Fruit fly (Drosophila melanogaster) whole organism, embryonic: Measurements from ENCODE around the gene mRpL12.

Experiments
- BEAF-32 ChIP-seq: fragments of 200-800 bp; sonication (Bioruptor generic); optimal IDR thresholded peaks from 3 replicates; lab custom pipeline; 2017; ENCODE audit warnings: missing biosample characterization, missing genetic modification characterization, mild to moderate bottlenecking, moderate library complexity, missing genetic modification reagents
- Blimp-1 ChIP-seq: fragments of 200-800 bp; sonication (Bioruptor generic); optimal IDR thresholded peaks from 3 replicates; lab custom pipeline; 2018; ENCODE audit warnings: missing biosample characterization, missing genetic modification characterization, mild to moderate bottlenecking, moderate library complexity, missing genetic modification reagents
- CG10274 ChIP-seq: fragments of 200-800 bp; sonication (Bioruptor generic); optimal IDR thresholded peaks from 3 replicates; lab custom pipeline; 2017; ENCODE audit warnings: missing biosample characterization, mild to moderate bottlenecking, missing genetic modification characterization
- CG10979 ChIP-seq: fragments of 200-800 bp; sonication (Bioruptor generic); optimal IDR thresholded peaks from 2 replicates; lab custom pipeline; 2018; ENCODE audit warnings: missing biosample characterization, mild to moderate bottlenecking, missing genetic modification characterization, moderate library complexity
- CG11085 ChIP-seq: fragments of 200-800 bp; sonication (Bioruptor generic); IDR thresholded peaks from 2 replicates; pipeline ENCODE4 v1.3.6; 2022; ENCODE audit warnings: missing biosample characterization, missing genetic modification characterization
- CG12104 ChIP-seq: fragments of 200-800 bp; sonication (Bioruptor generic); optimal IDR thresholded peaks from 3 replicates; lab custom pipeline; 2016; ENCODE audit warnings: missing biosample characterization, missing genetic modification characterization
- CG12236 ChIP-seq: fragments of 200-800 bp; sonication (Bioruptor generic); optimal IDR thresholded peaks from 2 replicates; lab custom pipeline; 2016; ENCODE audit warnings: missing biosample characterization, missing genetic modification characterization
- CG1233 ChIP-seq: fragments of 200-800 bp; sonication (Bioruptor generic); optimal IDR thresholded peaks from 4 replicates; lab custom pipeline; 2018; ENCODE audit warnings: missing biosample characterization, mild to moderate bottlenecking, missing genetic modification characterization
- CG12659 ChIP-seq: fragments of 200-800 bp; sonication (Bioruptor generic); optimal IDR thresholded peaks from 3 replicates; lab custom pipeline; 2017; ENCODE audit warnings: mild to moderate bottlenecking, missing biosample characterization, missing genetic modification reagents, missing genetic modification characterization
- CG15514 ChIP-seq: fragments of 200-800 bp; sonication (Bioruptor generic); optimal IDR thresholded peaks from 3 replicates; lab custom pipeline; 2017; ENCODE audit warnings: missing biosample characterization, missing genetic modification characterization, mild to moderate bottlenecking, moderate library complexity, missing genetic modification reagents
- CG17359 ChIP-seq: fragments of 200-800 bp; sonication (Bioruptor generic); optimal IDR thresholded peaks from 3 replicates; lab custom pipeline; 2018; ENCODE audit warnings: missing biosample characterization, mild to moderate bottlenecking, missing genetic modification characterization, moderate library complexity
- CG2116 ChIP-seq: fragments of 200-800 bp; sonication (Bioruptor generic); optimal IDR thresholded peaks from 3 replicates; lab custom pipeline; 2018; ENCODE audit warnings: missing biosample characterization, mild to moderate bottlenecking, missing genetic modification characterization
- CG4360 ChIP-seq: fragments of 200-800 bp; sonication (Bioruptor generic); IDR thresholded peaks from 2 replicates; pipeline ENCODE4 v1.3.6; 2022; ENCODE audit warnings: missing biosample characterization, missing genetic modification characterization
- CG4617 ChIP-seq: fragments of 200-800 bp; sonication (Bioruptor generic); optimal IDR thresholded peaks from 3 replicates; lab custom pipeline; 2016; ENCODE audit warnings: missing biosample characterization, missing genetic modification characterization, borderline replicate concordance
- CG5180 ChIP-seq: fragments of 200-800 bp; sonication (Bioruptor generic); optimal IDR thresholded peaks from 3 replicates; lab custom pipeline; 2017; ENCODE audit warnings: missing biosample characterization, missing genetic modification characterization, mild to moderate bottlenecking, moderate library complexity, missing genetic modification reagents
- CG6654 ChIP-seq: fragments of 200-800 bp; sonication (Bioruptor generic); optimal IDR thresholded peaks from 2 replicates; lab custom pipeline; 2017; ENCODE audit warnings: missing biosample characterization, mild to moderate bottlenecking, missing genetic modification characterization
- CG6765 ChIP-seq: fragments of 200-800 bp; sonication (Bioruptor generic); optimal IDR thresholded peaks from 3 replicates; lab custom pipeline; 2017; ENCODE audit warnings: missing biosample characterization, mild to moderate bottlenecking, missing genetic modification characterization
- CG6791 ChIP-seq: fragments of 200-800 bp; sonication (Bioruptor generic); IDR thresholded peaks from 3 replicates; pipeline ENCODE4 v1.3.6; 2022; ENCODE audit warnings: missing biosample characterization, missing genetic modification characterization; ENCODE audit not compliant: partially characterized antibody
- CG7839 ChIP-seq: fragments of 200-800 bp; sonication (Bioruptor generic); optimal IDR thresholded peaks from 3 replicates; lab custom pipeline; 2018; ENCODE audit warnings: missing biosample characterization, mild to moderate bottlenecking, missing genetic modification characterization, moderate library complexity
- CG7928 ChIP-seq: fragments of 200-800 bp; sonication (Bioruptor generic); optimal IDR thresholded peaks from 2 replicates; lab custom pipeline; 2017; ENCODE audit warnings: missing biosample characterization, mild to moderate bottlenecking, missing genetic modification characterization
- CG7963 ChIP-seq: fragments of 200-800 bp; sonication (Bioruptor generic); IDR thresholded peaks from 3 replicates; pipeline ENCODE4 v1.3.6; 2022; ENCODE audit warnings: missing biosample characterization, missing genetic modification characterization; ENCODE audit not compliant: partially characterized antibody
- CG9797 ChIP-seq: fragments of 200-800 bp; sonication (Bioruptor generic); optimal IDR thresholded peaks from 3 replicates; lab custom pipeline; 2018; ENCODE audit warnings: missing biosample characterization, mild to moderate bottlenecking, missing genetic modification characterization
- CoRest ChIP-seq: fragments of 200-800 bp; sonication (Bioruptor generic); optimal IDR thresholded peaks from 3 replicates; lab custom pipeline; 2018; ENCODE audit warnings: missing biosample characterization, mild to moderate bottlenecking, missing genetic modification characterization, moderate library complexity
- Deaf1 ChIP-seq: fragments of 200-800 bp; optimal IDR thresholded peaks from 3 replicates; lab custom pipeline; 2019; ENCODE audit warnings: missing biosample characterization, mild to moderate bottlenecking, missing genetic modification characterization, moderate library complexity
- Doc3 ChIP-seq: fragments of 200-800 bp; sonication (Bioruptor generic); IDR thresholded peaks from 3 replicates; pipeline ENCODE4 v1.3.6; 2022; ENCODE audit warnings: missing biosample characterization, missing genetic modification characterization; ENCODE audit not compliant: partially characterized antibody
- Fer2 ChIP-seq: fragments of 200-800 bp; sonication (Bioruptor generic); optimal IDR thresholded peaks from 2 replicates; lab custom pipeline; 2018; ENCODE audit warnings: missing biosample characterization, mild to moderate bottlenecking, missing genetic modification characterization, moderate library complexity
- HmgZ ChIP-seq: fragments of 200-800 bp; sonication (Bioruptor generic); optimal IDR thresholded peaks from 2 replicates; lab custom pipeline; 2018; ENCODE audit warnings: missing biosample characterization, mild to moderate bottlenecking, missing genetic modification characterization
- MBD-R2 ChIP-seq: fragments of 200-800 bp; sonication (Bioruptor generic); IDR thresholded peaks from 2 replicates; pipeline ENCODE4 v1.3.6; 2022; ENCODE audit warnings: missing biosample characterization, missing genetic modification characterization
- Med ChIP-seq: fragments of 200-800 bp; sonication (Bioruptor generic); peaks from one replicate; lab custom pipeline; 2016; ENCODE audit warnings: missing biosample characterization, missing genetic modification characterization, mild to moderate bottlenecking, inconsistent platforms, moderate library complexity
- Myb ChIP-seq: fragments of 200-800 bp; sonication (Bioruptor generic); optimal IDR thresholded peaks from 2 replicates; lab custom pipeline; 2016; ENCODE audit warnings: missing biosample characterization, missing genetic modification characterization
- NC2α ChIP-seq: fragments of 200-800 bp; sonication (Bioruptor generic); optimal IDR thresholded peaks from 2 replicates; lab custom pipeline; 2016; ENCODE audit warnings: missing biosample characterization, missing genetic modification characterization
- Rfx ChIP-seq: fragments of 200-800 bp; sonication (Bioruptor generic); IDR thresholded peaks from 2 replicates; pipeline ENCODE4 v1.3.6; 2022; ENCODE audit warnings: missing biosample characterization, missing genetic modification characterization
- Sry-δ ChIP-seq: fragments of 200-800 bp; sonication (Bioruptor generic); optimal IDR thresholded peaks from 2 replicates; lab custom pipeline; 2016; ENCODE audit warnings: missing biosample characterization, missing genetic modification characterization
- abd-A ChIP-seq: fragments of 200-800 bp; sonication (Bioruptor generic); optimal IDR thresholded peaks from 3 replicates; lab custom pipeline; 2019; ENCODE audit warnings: missing biosample characterization, mild to moderate bottlenecking, missing genetic modification characterization, moderate library complexity
- ato ChIP-seq: fragments of 200-800 bp; sonication (Bioruptor generic); IDR thresholded peaks from 2 replicates; pipeline ENCODE4 v1.3.6; 2022; ENCODE audit warnings: missing biosample characterization, missing genetic modification characterization; ENCODE audit not compliant: partially characterized antibody
- chinmo ChIP-seq: fragments of 200-800 bp; sonication (Bioruptor generic); IDR thresholded peaks from 4 replicates; pipeline ENCODE4 v1.3.6; 2022; ENCODE audit warnings: missing biosample characterization, missing genetic modification characterization; ENCODE audit not compliant: partially characterized antibody
- croc ChIP-seq: fragments of 200-800 bp; sonication (Bioruptor generic); conservative IDR thresholded peaks from 3 replicates; pipeline ENCODE4 v1.3.6; 2022; ENCODE audit warnings: missing biosample characterization, missing genetic modification characterization
- crol ChIP-seq: fragments of 200-800 bp; sonication (Bioruptor generic); IDR thresholded peaks from 2 replicates; pipeline ENCODE4 v1.3.6; 2022; ENCODE audit warnings: missing biosample characterization, missing genetic modification characterization
- crp ChIP-seq, 2 experiments: fragments of 200-800 bp; sonication (Bioruptor generic); optimal IDR thresholded peaks; 2 replicates in 1 of 2; 3 replicates in 1 of 2; lab custom pipeline; 2017; ENCODE audit warnings: missing biosample characterization in 2 of 2, missing genetic modification characterization in 2 of 2, mild to moderate bottlenecking in 1 of 2, moderate library complexity in 1 of 2
- gfzf ChIP-seq: fragments of 200-800 bp; sonication (Bioruptor generic); optimal IDR thresholded peaks from 2 replicates; lab custom pipeline; 2016; ENCODE audit warnings: missing biosample characterization, mild to moderate bottlenecking, missing genetic modification characterization, moderate library complexity
- kni ChIP-seq: fragments of 200-800 bp; sonication (Bioruptor generic); optimal IDR thresholded peaks from 3 replicates; lab custom pipeline; 2017; ENCODE audit warnings: mild to moderate bottlenecking, missing biosample characterization, missing genetic modification reagents, missing genetic modification characterization
- nom ChIP-seq: fragments of 200-800 bp; sonication (Bioruptor generic); optimal IDR thresholded peaks from 2 replicates; lab custom pipeline; 2017; ENCODE audit warnings: missing biosample characterization, missing genetic modification characterization, mild to moderate bottlenecking, moderate library complexity, missing genetic modification reagents
- slbo ChIP-seq: fragments of 200-800 bp; sonication (Bioruptor generic); IDR thresholded peaks from 2 replicates; pipeline ENCODE4 v1.3.6; 2022; ENCODE audit warnings: missing biosample characterization, missing genetic modification characterization
- sna ChIP-seq: fragments of 200-800 bp; sonication (Bioruptor generic); IDR thresholded peaks from 2 replicates; pipeline ENCODE4 v1.3.6; 2022; ENCODE audit warnings: missing biosample characterization, missing genetic modification characterization; ENCODE audit not compliant: partially characterized antibody
- stwl ChIP-seq: fragments of 200-800 bp; sonication (Bioruptor generic); optimal IDR thresholded peaks from 3 replicates; lab custom pipeline; 2018; ENCODE audit warnings: missing biosample characterization, mild to moderate bottlenecking, missing genetic modification characterization, moderate library complexity
- tna ChIP-seq: fragments of 200-800 bp; sonication (Bioruptor generic); IDR thresholded peaks from 2 replicates; pipeline ENCODE4 v1.3.6; 2022; ENCODE audit warnings: missing biosample characterization, missing genetic modification characterization; ENCODE audit not compliant: partially characterized antibody

mRpL12 gene

DNA sequence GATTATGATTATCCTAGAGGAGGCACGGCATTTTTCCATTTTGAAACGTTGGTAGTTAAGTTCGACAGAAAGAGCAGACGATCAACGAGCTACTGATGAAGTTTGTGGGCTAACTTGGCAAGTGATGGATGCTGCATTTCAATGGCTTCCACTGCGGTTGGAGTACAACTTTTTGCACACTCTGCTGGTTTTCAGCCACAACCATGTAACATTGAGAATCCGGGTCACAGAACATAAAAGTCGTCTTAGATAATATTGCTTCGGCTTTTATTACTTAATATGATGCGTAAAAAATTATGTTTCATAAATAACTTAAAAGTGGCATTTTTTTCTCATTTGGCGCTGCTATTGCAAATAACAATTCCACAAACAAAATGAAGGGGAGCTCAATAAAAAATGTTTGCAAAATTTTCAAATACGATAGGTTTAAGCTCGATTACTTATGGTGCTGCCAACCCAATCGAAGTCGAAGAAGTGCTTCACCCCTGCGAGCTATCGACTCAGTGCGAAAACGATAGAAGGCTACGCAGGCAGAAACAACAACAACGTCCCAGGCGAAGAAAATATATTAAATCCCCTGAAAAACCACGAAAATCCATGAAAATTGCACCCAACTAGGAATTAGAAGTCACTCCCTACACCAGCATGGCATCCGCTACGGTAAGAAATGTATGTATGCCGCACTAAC, 9.9 kb downstream of the mRpL12 start, which contains the start of the genes CG5653 and CG5021 (continued):
- TF ChIP-seq Fer2, result no peak
- no peak for TF ChIP-seq CG5180 (GFP tag; lab: Kevin White, UChicago)
- TF ChIP-seq CG7928 (GFP tag; lab: Kevin White, UChicago), result peak; percentile 93
- TF ChIP-seq CoRest, result no peak
- peak; percentile 47 for TF ChIP-seq HmgZ (tag; lab: Kevin White, UChicago)
- TF ChIP-seq CG15514, result peak; percentile 55
- no peak for TF ChIP-seq abd-A (tag; lab: Kevin White, UChicago)
- TF ChIP-seq CG4360 (GFP tag; lab: Robert Waterston, UW), result peak; percentile 81
- TF ChIP-seq CG12104 (GFP tag; lab: Kevin White, UChicago), result no peak
- no peak for TF ChIP-seq kni (GFP tag; lab: Kevin White, UChicago)
- no peak for TF ChIP-seq Blimp-1 (GFP tag; lab: Kevin White, UChicago)
- no peak for TF ChIP-seq CG10979 (tag; lab: Kevin White, UChicago)
- peak; percentile 58 for TF ChIP-seq CG2116 (GFP tag; lab: Kevin White, UChicago)
- TF ChIP-seq CG7839 (tag; lab: Kevin White, UChicago), result no peak
- TF ChIP-seq CG12236 (GFP tag; lab: Kevin White, UChicago), result no peak
- peak; percentile 65 for TF ChIP-seq tna (GFP tag; lab: Robert Waterston, UW)
- TF ChIP-seq ato (GFP tag; lab: Robert Waterston, UW), result peak; percentile 56
- no peak for TF ChIP-seq croc (GFP tag; lab: Robert Waterston, UW)
- TF ChIP-seq CG6791 (GFP tag; lab: Robert Waterston, UW), result peak; percentile 75; the same call in 2 of the 3 replicates
- peak; percentile 88 for TF ChIP-seq Sry-δ (GFP tag; lab: Kevin White, UChicago)
- TF ChIP-seq MBD-R2 (GFP tag; lab: Robert Waterston, UW), result peak; percentile 62; the same call in 1 of the 2 replicates
- TF ChIP-seq CG4617 (GFP tag; lab: Kevin White, UChicago), result peak; percentile 19
- peak in 1 of 2 experiments; percentile 68 for TF ChIP-seq crp (GFP tag; optimal IDR thresholded peaks at IDR 0.05; lab: Kevin White, UChicago)
- TF ChIP-seq CG6765 (GFP tag; lab: Kevin White, UChicago), result no peak
- peak; percentile 68 for TF ChIP-seq Myb
- peak; percentile 53 for TF ChIP-seq stwl (tag; lab: Kevin White, UChicago)
- TF ChIP-seq Doc3 (GFP tag; lab: Robert Waterston, UW), result peak; percentile 21; the same call in 1 of the 3 replicates
- no peak for TF ChIP-seq slbo (GFP tag; lab: Robert Waterston, UW)
- TF ChIP-seq BEAF-32 (GFP tag; lab: Kevin White, UChicago), result peak; percentile 61

DNA sequence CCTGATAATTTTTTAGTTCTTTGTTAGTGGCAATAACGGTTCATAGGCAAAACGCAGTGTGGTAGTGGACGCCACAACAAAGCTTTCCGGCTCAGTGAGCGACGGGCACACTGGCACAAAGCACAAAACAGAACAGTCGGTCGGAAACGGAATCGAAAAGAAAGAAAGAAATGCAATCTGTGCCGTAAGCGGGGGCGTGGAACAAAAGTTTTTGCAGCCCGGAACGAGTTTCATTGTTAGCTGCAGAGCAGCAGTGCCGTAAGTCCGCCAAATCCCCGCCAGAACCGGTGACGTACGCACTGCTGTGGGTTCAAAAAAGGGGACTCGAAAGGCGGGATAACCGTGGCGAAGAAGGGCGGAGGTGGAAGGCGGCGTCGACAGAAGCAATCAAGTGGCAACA, 11.8 kb downstream of the mRpL12 start, which contains the start of gene CG5026:
Gene CG5026 (plus strand): TSS at position 92 of the 400 bp plus-strand sequence.
- peak; percentile 63; the same call in 1 of the 2 replicates for TF ChIP-seq crol (GFP tag; lab: Robert Waterston, UW)
- TF ChIP-seq CG12659 (GFP tag; lab: Kevin White, UChicago), result peak; percentile 46
- no peak for TF ChIP-seq CG1233 (GFP tag; lab: Kevin White, UChicago)
- TF ChIP-seq nom, result peak; percentile 6
- TF ChIP-seq CG10274 (GFP tag; lab: Kevin White, UChicago), result peak; percentile 15
- TF ChIP-seq gfzf (GFP tag; lab: Kevin White, UChicago), result peak; percentile 83
- TF ChIP-seq CG11085 (GFP tag; lab: Robert Waterston, UW), result no peak
- no peak for TF ChIP-seq CG7963
- TF ChIP-seq Med (GFP tag; lab: Kevin White, UChicago), result peak; percentile 81
- peak; percentile 54 for TF ChIP-seq CG9797 (GFP tag; lab: Kevin White, UChicago)
- no peak for TF ChIP-seq CG6654 (GFP tag; lab: Kevin White, UChicago)
- no peak for TF ChIP-seq CG17359
- 0 out of 4 replicates have a peak, but pooled peaks have one; percentile 25 for TF ChIP-seq chinmo (GFP tag; lab: Robert Waterston, UW)
- peak; percentile 22 for TF ChIP-seq CG2116 (GFP tag; lab: Kevin White, UChicago)
- no peak for TF ChIP-seq Deaf1 (tag; lab: Kevin White, UChicago)
- TF ChIP-seq Rfx (GFP tag; lab: Robert Waterston, UW), result peak; percentile 32; the same call in 1 of the 2 replicates
- peak; percentile 35 for TF ChIP-seq CG4617 (GFP tag; lab: Kevin White, UChicago)
- TF ChIP-seq sna (GFP tag; lab: Robert Waterston, UW), result 0 out of 2 replicates have a peak, but pooled peaks have one; percentile 31
- no peak for TF ChIP-seq NC2α (GFP tag; lab: Kevin White, UChicago)
